Fruit fly (Drosophila melanogaster) whole organism, embryonic: ENCODE data around the gene CG44261.

Experiments
- ATbp ChIP-seq: fragments of 200-800 bp; sonication (Bioruptor generic); optimal IDR thresholded peaks from 2 replicates; lab custom pipeline; 2017; ENCODE audit warnings: missing biosample characterization, mild to moderate bottlenecking, missing genetic modification characterization, missing genetic modification reagents
- CG10366 ChIP-seq: fragments of 200-800 bp; sonication (Bioruptor generic); IDR thresholded peaks from 2 replicates; pipeline ENCODE4 v1.3.6; 2022; ENCODE audit warnings: missing biosample characterization, missing genetic modification characterization
- CG10462 ChIP-seq: fragments of 200-800 bp; sonication (Bioruptor generic); optimal IDR thresholded peaks from 2 replicates; lab custom pipeline; 2016; ENCODE audit warnings: missing biosample characterization, missing genetic modification characterization
- CG11093 ChIP-seq: fragments of 200-800 bp; sonication (Bioruptor generic); IDR thresholded peaks from 3 replicates; pipeline ENCODE4 v1.3.6; 2022; ENCODE audit warnings: missing biosample characterization, missing genetic modification characterization
- CG11695 ChIP-seq: fragments of 200-800 bp; sonication (Bioruptor generic); IDR thresholded peaks from 3 replicates; pipeline ENCODE4 v1.3.6; 2022; ENCODE audit warnings: missing biosample characterization, missing genetic modification characterization
- CG12391 ChIP-seq: fragments of 200-800 bp; sonication (Bioruptor generic); optimal IDR thresholded peaks from 3 replicates; lab custom pipeline; 2018; ENCODE audit warnings: missing biosample characterization, mild to moderate bottlenecking, missing genetic modification characterization, moderate library complexity
- CG12942 ChIP-seq: fragments of 200-800 bp; sonication (Bioruptor generic); optimal IDR thresholded peaks from 3 replicates; lab custom pipeline; 2016; ENCODE audit warnings: missing biosample characterization, missing genetic modification characterization
- CG14050 ChIP-seq: fragments of 200-800 bp; sonication (Bioruptor generic); IDR thresholded peaks from 3 replicates; pipeline ENCODE4 v1.3.6; 2022; ENCODE audit warnings: missing biosample characterization, missing genetic modification characterization
- CG15514 ChIP-seq: fragments of 200-800 bp; sonication (Bioruptor generic); optimal IDR thresholded peaks from 3 replicates; lab custom pipeline; 2017; ENCODE audit warnings: missing biosample characterization, missing genetic modification characterization, mild to moderate bottlenecking, moderate library complexity, missing genetic modification reagents
- CG1792 ChIP-seq: fragments of 200-800 bp; sonication (Bioruptor generic); optimal IDR thresholded peaks from 2 replicates; lab custom pipeline; 2016; ENCODE audit warnings: missing biosample characterization, missing genetic modification characterization
- CG18476 ChIP-seq: fragments of 200-800 bp; sonication (Bioruptor generic); optimal IDR thresholded peaks from 2 replicates; lab custom pipeline; 2016; ENCODE audit warnings: missing biosample characterization, mild to moderate bottlenecking, missing genetic modification characterization
- CG2202 ChIP-seq: fragments of 200-800 bp; sonication (Bioruptor generic); optimal IDR thresholded peaks from 2 replicates; lab custom pipeline; 2018; ENCODE audit warnings: missing biosample characterization, mild to moderate bottlenecking, missing genetic modification characterization
- CG31224 ChIP-seq: fragments of 200-800 bp; sonication (Bioruptor generic); IDR thresholded peaks from 2 replicates; pipeline ENCODE4 v1.3.6; 2022; ENCODE audit warnings: missing biosample characterization, missing genetic modification characterization
- CG31388 ChIP-seq: fragments of 200-800 bp; sonication (Bioruptor generic); optimal IDR thresholded peaks from 2 replicates; lab custom pipeline; 2016; ENCODE audit warnings: missing biosample characterization, missing genetic modification characterization
- CG32532 ChIP-seq: fragments of 200-800 bp; sonication (Bioruptor generic); IDR thresholded peaks from 2 replicates; pipeline ENCODE4 v1.3.6; 2022; ENCODE audit warnings: missing biosample characterization, missing genetic modification characterization
- CG32767 ChIP-seq: fragments of 200-800 bp; sonication (Bioruptor generic); IDR thresholded peaks from 2 replicates; pipeline ENCODE4 v1.3.6; 2022; ENCODE audit warnings: missing biosample characterization, missing genetic modification characterization
- CG33557 ChIP-seq: fragments of 200-800 bp; sonication (Bioruptor generic); optimal IDR thresholded peaks from 2 replicates; lab custom pipeline; 2019; ENCODE audit warnings: missing biosample characterization, mild to moderate bottlenecking, missing genetic modification characterization, moderate library complexity
- CG34376 ChIP-seq: fragments of 200-800 bp; sonication (Bioruptor generic); optimal IDR thresholded peaks from 2 replicates; lab custom pipeline; 2018; ENCODE audit warnings: missing biosample characterization, mild to moderate bottlenecking, missing genetic modification characterization
- CG4282 ChIP-seq: fragments of 200-800 bp; sonication (Bioruptor generic); optimal IDR thresholded peaks from 2 replicates; lab custom pipeline; 2016; ENCODE audit warnings: missing biosample characterization, missing genetic modification characterization
- CG4360 ChIP-seq: fragments of 200-800 bp; sonication (Bioruptor generic); IDR thresholded peaks from 2 replicates; pipeline ENCODE4 v1.3.6; 2022; ENCODE audit warnings: missing biosample characterization, missing genetic modification characterization
- CG4424 ChIP-seq: fragments of 200-800 bp; sonication (Bioruptor generic); optimal IDR thresholded peaks from 3 replicates; lab custom pipeline; 2016; ENCODE audit warnings: missing biosample characterization, missing genetic modification characterization
- CG6683 ChIP-seq: fragments of 200-800 bp; sonication (Bioruptor generic); optimal IDR thresholded peaks from 2 replicates; lab custom pipeline; 2017; ENCODE audit warnings: missing biosample characterization, mild to moderate bottlenecking, missing genetic modification characterization, missing genetic modification reagents
- CG6854 ChIP-seq: fragments of 200-800 bp; sonication (Bioruptor generic); optimal IDR thresholded peaks from 3 replicates; lab custom pipeline; 2017; ENCODE audit warnings: missing biosample characterization, mild to moderate bottlenecking, missing genetic modification characterization
- CG8089 ChIP-seq: fragments of 200-800 bp; sonication (Bioruptor generic); optimal IDR thresholded peaks from 3 replicates; lab custom pipeline; 2016; ENCODE audit warnings: missing biosample characterization, missing genetic modification characterization
- CG8281 ChIP-seq: fragments of 200-800 bp; sonication (Bioruptor generic); optimal IDR thresholded peaks from 2 replicates; lab custom pipeline; 2018; ENCODE audit warnings: missing biosample characterization, mild to moderate bottlenecking, missing genetic modification characterization, moderate library complexity
- Dbx ChIP-seq: fragments of 200-800 bp; sonication (Bioruptor generic); IDR thresholded peaks from 3 replicates; pipeline ENCODE4 v1.3.6; 2022; ENCODE audit warnings: missing biosample characterization, missing genetic modification characterization
- Deaf1 ChIP-seq: fragments of 200-800 bp; optimal IDR thresholded peaks from 3 replicates; lab custom pipeline; 2019; ENCODE audit warnings: missing biosample characterization, mild to moderate bottlenecking, missing genetic modification characterization, moderate library complexity
- E2f2 ChIP-seq: fragments of 200-800 bp; sonication (Bioruptor generic); IDR thresholded peaks from 2 replicates; pipeline ENCODE4 v1.3.6; 2022; ENCODE audit warnings: missing biosample characterization, missing genetic modification characterization
- GATAe ChIP-seq: fragments of 200-800 bp; sonication (Bioruptor generic); conservative IDR thresholded peaks from 2 replicates; pipeline ENCODE4 v1.3.6; 2022; ENCODE audit warnings: missing biosample characterization, missing genetic modification characterization
- Mad ChIP-seq: fragments of 200-800 bp; sonication (Bioruptor generic); optimal IDR thresholded peaks from 2 replicates; lab custom pipeline; 2016; ENCODE audit warnings: missing biosample characterization, missing genetic modification characterization
- Sry-β ChIP-seq: fragments of 200-800 bp; sonication (Bioruptor generic); optimal IDR thresholded peaks from 2 replicates; lab custom pipeline; 2018; ENCODE audit warnings: missing biosample characterization, mild to moderate bottlenecking, missing genetic modification characterization, moderate library complexity
- ase ChIP-seq: fragments of 200-800 bp; sonication (Bioruptor generic); IDR thresholded peaks from 3 replicates; pipeline ENCODE4 v1.3.6; 2022; ENCODE audit warnings: missing biosample characterization, missing genetic modification characterization
- croc ChIP-seq: fragments of 200-800 bp; sonication (Bioruptor generic); conservative IDR thresholded peaks from 3 replicates; pipeline ENCODE4 v1.3.6; 2022; ENCODE audit warnings: missing biosample characterization, missing genetic modification characterization
- disco-r ChIP-seq: fragments of 200-800 bp; sonication (Bioruptor generic); optimal IDR thresholded peaks from 2 replicates; lab custom pipeline; 2016; ENCODE audit warnings: missing biosample characterization, missing genetic modification characterization
- dpn ChIP-seq, 2 experiments: fragments of 200-800 bp; sonication (Bioruptor generic); optimal IDR thresholded peaks; 3 replicates each; lab custom pipeline; 2016; ENCODE audit warnings: missing biosample characterization in 2 of 2, missing genetic modification characterization in 2 of 2
- emc ChIP-seq: fragments of 200-800 bp; sonication (Bioruptor generic); optimal IDR thresholded peaks from 2 replicates; lab custom pipeline; 2016; ENCODE audit warnings: missing biosample characterization, missing genetic modification characterization
- ems ChIP-seq: fragments of 200-800 bp; sonication (Bioruptor generic); optimal IDR thresholded peaks from 3 replicates; lab custom pipeline; 2016; ENCODE audit warnings: missing biosample characterization, missing genetic modification characterization
- gt ChIP-seq: fragments of 200-800 bp; sonication (Bioruptor generic); IDR thresholded peaks from 2 replicates; pipeline ENCODE4 v1.3.6; 2022; ENCODE audit warnings: missing biosample characterization, missing genetic modification characterization
- insv ChIP-seq, 2 experiments: fragments of 200-800 bp; sonication (Bioruptor generic); optimal IDR thresholded peaks; 3 replicates each; lab custom pipeline; 2016 to 2018; ENCODE audit warnings: missing biosample characterization in 2 of 2, missing genetic modification characterization in 2 of 2
- jing ChIP-seq: fragments of 200-800 bp; sonication (Bioruptor generic); optimal IDR thresholded peaks from 2 replicates; lab custom pipeline; 2018; ENCODE audit warnings: missing biosample characterization, mild to moderate bottlenecking, missing genetic modification characterization
- lbe ChIP-seq: fragments of 200-800 bp; sonication (Bioruptor generic); optimal IDR thresholded peaks from 2 replicates; lab custom pipeline; 2016; ENCODE audit warnings: missing biosample characterization, mild to moderate bottlenecking, missing genetic modification characterization
- mirr ChIP-seq: fragments of 200-800 bp; sonication (Bioruptor generic); optimal IDR thresholded peaks from 3 replicates; lab custom pipeline; 2018; ENCODE audit warnings: missing biosample characterization, mild to moderate bottlenecking, missing genetic modification characterization
- org-1 ChIP-seq: fragments of 200-800 bp; sonication (Bioruptor generic); optimal IDR thresholded peaks from 2 replicates; lab custom pipeline; 2017; ENCODE audit warnings: missing biosample characterization, missing genetic modification characterization
- pfk ChIP-seq: fragments of 200-800 bp; sonication (Bioruptor generic); optimal IDR thresholded peaks from 2 replicates; lab custom pipeline; 2018; ENCODE audit warnings: missing biosample characterization, mild to moderate bottlenecking, missing genetic modification characterization, moderate library complexity
- pita ChIP-seq: fragments of 200-800 bp; sonication (Bioruptor generic); optimal IDR thresholded peaks from 2 replicates; lab custom pipeline; 2017; ENCODE audit warnings: missing biosample characterization, mild to moderate bottlenecking, missing genetic modification characterization
- pnt ChIP-seq: fragments of 200-800 bp; sonication (Bioruptor generic); optimal IDR thresholded peaks from 3 replicates; lab custom pipeline; 2016; ENCODE audit warnings: missing biosample characterization, missing genetic modification characterization
- scrt ChIP-seq: fragments of 200-800 bp; sonication (Bioruptor generic); optimal IDR thresholded peaks from 2 replicates; lab custom pipeline; 2018; ENCODE audit warnings: missing biosample characterization, mild to moderate bottlenecking, missing genetic modification characterization, moderate library complexity
- ssp ChIP-seq: fragments of 200-800 bp; sonication (Bioruptor generic); IDR thresholded peaks from 2 replicates; pipeline ENCODE4 v1.3.6; 2022; ENCODE audit warnings: missing biosample characterization, missing genetic modification characterization
- tll ChIP-seq, 2 experiments: fragments of 200-800 bp in 1 of 2; fragments of >200 bp in 1 of 2; sonication (Bioruptor generic) in 1 of 2; optimal IDR thresholded peaks; 2 replicates each; lab custom pipeline; 2017 to 2019; ENCODE audit warnings: missing biosample characterization in 2 of 2, missing genetic modification characterization in 2 of 2, mild to moderate bottlenecking in 1 of 2, moderate library complexity in 1 of 2
- trh ChIP-seq: fragments of 200-800 bp; sonication (Bioruptor generic); optimal IDR thresholded peaks from 2 replicates; lab custom pipeline; 2016; ENCODE audit warnings: missing biosample characterization, missing genetic modification characterization
- zfh1 ChIP-seq: fragments of 200-800 bp; sonication (Bioruptor generic); IDR thresholded peaks from 3 replicates; pipeline ENCODE4 v1.3.6; 2022; ENCODE audit warnings: missing biosample characterization, missing genetic modification characterization

Gene CG44261

DNA sequence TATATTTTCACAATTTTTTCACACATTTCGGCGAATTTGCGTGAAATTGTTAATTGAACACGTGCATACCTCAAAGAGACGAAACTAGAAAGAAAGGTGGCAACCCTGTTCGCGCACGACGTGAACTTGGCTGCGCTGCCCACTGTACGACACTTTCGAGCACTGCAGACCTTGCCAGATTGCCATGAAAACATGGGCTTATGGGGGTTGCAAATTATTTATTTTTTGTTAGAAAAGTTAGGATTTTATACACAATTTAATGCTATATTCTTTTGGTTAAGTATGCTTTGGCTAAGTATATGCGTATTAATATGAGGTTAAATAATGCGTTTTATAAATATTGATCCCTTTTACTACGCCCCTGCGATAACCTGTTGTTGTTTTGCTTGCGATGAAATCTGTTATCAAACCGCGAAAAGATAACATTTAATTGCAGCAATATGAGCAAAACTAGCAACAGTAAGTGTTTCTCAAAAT, 6.8 kb downstream of the CG44261 start, which contains the start of the genes RpL34b and CG8132 (continued):
- TF ChIP-seq ase (GFP tag; lab: Robert Waterston, UW) (peak; percentile 94), ssp (GFP tag; lab: Robert Waterston, UW) (peak; percentile 90), CG31388 (GFP tag; lab: Kevin White, UChicago) (peak; percentile 87), dpn (GFP tag; optimal IDR thresholded peaks at IDR 0.05; lab: Kevin White, UChicago) (peak; percentile 95 to 98), CG8089 (GFP tag; lab: Kevin White, UChicago) (peak; percentile 94), pita (GFP tag; lab: Kevin White, UChicago) (no peak), CG6683 (GFP tag; lab: Kevin White, UChicago) (peak; percentile 90), scrt (GFP tag; lab: Kevin White, UChicago) (peak; percentile 99), CG6854 (GFP tag; lab: Kevin White, UChicago) (peak; percentile 85), tll (GFP tag; optimal IDR thresholded peaks at IDR 0.05; lab: Kevin White, UChicago) (peak in 1 of 2 experiments; percentile 58), jing (peak; percentile 75), CG15514 (GFP tag; lab: Kevin White, UChicago) (peak; percentile 93), CG11695 (GFP tag; lab: Robert Waterston, UW) (peak; percentile 94), CG4282 (GFP tag; lab: Kevin White, UChicago) (peak; percentile 92), CG4360 (GFP tag; lab: Robert Waterston, UW) (peak; percentile 83), Sry-β (GFP tag; lab: Kevin White, UChicago) (peak; percentile 57), CG10366 (peak; percentile 93), Dbx (GFP tag; lab: Robert Waterston, UW) (peak; percentile 97), E2f2 (GFP tag; lab: Robert Waterston, UW) (peak; percentile 78), trh (GFP tag; lab: Kevin White, UChicago) (peak; percentile 87), pnt (GFP tag; lab: Kevin White, UChicago) (peak; percentile 95), CG11093 (GFP tag; lab: Robert Waterston, UW) (peak; percentile 88), CG12942 (peak; percentile 97), CG1792 (peak; percentile 93), CG10462 (peak; percentile 89), CG12391 (peak; percentile 97), Deaf1 (tag; lab: Kevin White, UChicago) (peak; percentile 75), croc (GFP tag; lab: Robert Waterston, UW) (peak; percentile 87), CG33557 (peak; percentile 94), emc (peak; percentile 93), org-1 (GFP tag; lab: Kevin White, UChicago) (peak; percentile 88), CG4424 (GFP tag; lab: Kevin White, UChicago) (peak; percentile 95), CG34376 (peak; percentile 99), CG32767 (peak; percentile 87), zfh1 (peak; percentile 97), pfk (GFP tag; lab: Kevin White, UChicago) (peak; percentile 83), CG18476 (GFP tag; lab: Kevin White, UChicago) (peak; percentile 90), ems (peak; percentile 96), insv (GFP tag; optimal IDR thresholded peaks at IDR 0.05; lab: Kevin White, UChicago) (peak in 1 of 2 experiments; percentile 87), CG31224 (GFP tag; lab: Robert Waterston, UW) (peak; percentile 92), mirr (peak; percentile 98), CG2202 (tag; lab: Kevin White, UChicago) (peak; percentile 93), ATbp (GFP tag; lab: Kevin White, UChicago) (peak; percentile 92), CG32532 (GFP tag; lab: Robert Waterston, UW) (peak; percentile 98), Mad (peak; percentile 97), gt (GFP tag; lab: Robert Waterston, UW) (peak; percentile 93), CG8281 (tag; lab: Kevin White, UChicago) (peak; percentile 83), CG14050 (peak; percentile 85), lbe (GFP tag; lab: Kevin White, UChicago) (peak; percentile 91), GATAe (GFP tag; lab: Robert Waterston, UW) (peak; percentile 95), disco-r (GFP tag; lab: Kevin White, UChicago) (peak; percentile 95)
